Worm (Caenorhabditis elegans) whole organism, L4 larva: ENCODE results near the gene F57G8.7.

Source experiments
- T26A8.4 ChIP-seq: fragments of 200-800 bp; sonication (Bioruptor generic); IDR thresholded peaks from 2 replicates; pipeline ENCODE4 v1.3.6; 2022; ENCODE audit warnings: missing genetic modification characterization, missing compliant biosample characterization
- daf-12 ChIP-seq: fragments of 150-350 bp; optimal IDR thresholded peaks from 2 replicates; lab custom pipeline; 2014; ENCODE audit warnings: missing biosample characterization, missing genetic modification reagents, missing genetic modification characterization
- daf-19 ChIP-seq: fragments of 200-800 bp; sonication (Bioruptor generic); conservative IDR thresholded peaks from 2 replicates; pipeline ENCODE4 v1.3.6; 2022; ENCODE audit warnings: missing genetic modification characterization, missing compliant biosample characterization
- dmd-6 ChIP-seq: fragments of 200-800 bp; sonication (Bioruptor generic); IDR thresholded peaks from 2 replicates; pipeline ENCODE4 v1.3.6; 2022; ENCODE audit warnings: missing genetic modification reagents, missing genetic modification characterization, missing compliant biosample characterization
- lin-15B ChIP-seq: fragments of 150-350 bp; sonication (generic microtip); optimal IDR thresholded peaks from 3 replicates; lab custom pipeline; 2014; ENCODE audit warnings: missing biosample characterization, missing genetic modification characterization
- nhr-237 ChIP-seq: sonication (generic microtip); optimal IDR thresholded peaks from 2 replicates; lab custom pipeline; 2017; ENCODE audit warnings: missing biosample characterization, missing genetic modification characterization
- nhr-48 ChIP-seq: sonication (generic microtip); optimal IDR thresholded peaks from 2 replicates; lab custom pipeline; 2016; ENCODE audit warnings: mild to moderate bottlenecking, missing genetic modification characterization, missing compliant biosample characterization
- pha-4 ChIP-seq, 2 experiments: fragments of 150-350 bp in 1 of 2; fragments of 200-800 bp in 1 of 2; sonication (Bioruptor generic) in 1 of 2; IDR thresholded peaks in 1 of 2; optimal IDR thresholded peaks in 1 of 2; 2 replicates each; pipeline versions ENCODE4 v1.3.6 to Lab custom; 2014 to 2022; ENCODE audit warnings: missing genetic modification characterization in 2 of 2, missing genetic modification reagents in 2 of 2, missing biosample characterization in 1 of 2, missing compliant biosample characterization in 1 of 2
- unc-130 ChIP-seq: sonication (generic microtip); optimal IDR thresholded peaks from 2 replicates; lab custom pipeline; 2016; ENCODE audit warnings: missing genetic modification reagents, missing genetic modification characterization, missing compliant biosample characterization
- unc-39 ChIP-seq: sonication (generic microtip); optimal IDR thresholded peaks from 2 replicates; lab custom pipeline; 2017; ENCODE audit warnings: missing biosample characterization, missing genetic modification characterization
- vab-7 ChIP-seq: fragments of 200-800 bp; sonication (Bioruptor generic); IDR thresholded peaks from 2 replicates; pipeline ENCODE4 v1.3.6; 2022; ENCODE audit warnings: missing genetic modification reagents, missing genetic modification characterization, missing compliant biosample characterization
- zip-2 ChIP-seq: fragments of 150-350 bp; optimal IDR thresholded peaks from 2 replicates; lab custom pipeline; 2014; ENCODE audit warnings: missing biosample characterization, missing genetic modification characterization

DNA sequence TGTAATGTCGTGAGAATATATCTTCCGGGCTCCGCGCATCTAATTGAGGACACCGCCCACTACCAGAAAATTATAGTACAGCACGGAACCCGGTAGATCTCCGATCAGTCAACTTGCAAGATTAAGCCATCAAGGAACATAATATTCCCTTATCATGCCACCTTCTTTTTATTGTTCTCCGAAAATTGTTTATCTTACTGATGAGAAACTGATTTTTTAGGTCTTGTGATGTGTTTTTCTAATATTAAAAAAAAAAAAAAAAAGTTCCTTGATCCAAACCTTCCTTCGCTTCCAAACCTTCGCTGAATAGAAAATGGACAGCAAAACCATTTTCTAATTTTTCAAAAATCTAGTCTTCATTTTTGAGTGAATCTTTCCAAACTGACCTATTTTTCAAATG, at the start of gene F57G8.7:
- TF ChIP-seq T26A8.4 (GFP tag; lab: Robert Waterston, UW) (no peak), pha-4 (GFP tag; IDR thresholded peaks at IDR 0.05; lab: Robert Waterston, UW) (no peak), pha-4 (tag; optimal IDR thresholded peaks at IDR 0.05; lab: Kevin White, UChicago) (no peak), lin-15B (tag; lab: Kevin White, UChicago) (no peak), vab-7 (GFP tag; lab: Robert Waterston, UW) (no peak), dmd-6 (GFP tag; lab: Robert Waterston, UW) (no peak), unc-39 (tag; lab: Kevin White, UChicago) (no peak), daf-12 (tag; lab: Kevin White, UChicago) (no peak), unc-130 (GFP tag; lab: Kevin White, UChicago) (no peak), zip-2 (no peak), daf-19 (no peak), nhr-48 (no peak), nhr-237 (tag; lab: Kevin White, UChicago) (no peak)
